Worm (Caenorhabditis elegans) whole organism, early embryonic: Measurements from ENCODE around the gene twk-12.

Source experiments
- F13C5.2 ChIP-seq: sonication (generic microtip); optimal IDR thresholded peaks from 2 replicates; lab custom pipeline; 2017; ENCODE audit warnings: mild to moderate bottlenecking, missing genetic modification characterization, inconsistent platforms, missing compliant biosample characterization
- ama-1 ChIP-seq: fragments of 150-350 bp; optimal IDR thresholded peaks from 2 replicates; lab custom pipeline; 2014
- ceh-13 ChIP-seq: fragments of 200-800 bp; sonication (Bioruptor generic); optimal IDR thresholded peaks from 2 replicates; lab custom pipeline; 2018; ENCODE audit warnings: mild to moderate bottlenecking, missing genetic modification characterization, missing compliant biosample characterization
- ets-7 ChIP-seq: sonication (generic microtip); optimal IDR thresholded peaks from 2 replicates; lab custom pipeline; 2016; ENCODE audit warnings: missing genotype, missing genetic modification characterization, missing compliant biosample characterization
- flt-1 ChIP-seq: fragments of 200-800 bp; sonication (Bioruptor generic); IDR thresholded peaks from 2 replicates; pipeline ENCODE4 v1.3.6; 2022; ENCODE audit warnings: missing genetic modification characterization, missing compliant biosample characterization
- hmg-4 ChIP-seq: fragments of 200-800 bp; sonication (Bioruptor generic); optimal IDR thresholded peaks from 2 replicates; lab custom pipeline; 2018; ENCODE audit warnings: mild to moderate bottlenecking, missing genetic modification characterization, missing compliant biosample characterization
- sea-1 ChIP-seq: fragments of 200-800 bp; sonication (Bioruptor generic); conservative IDR thresholded peaks from 2 replicates; pipeline ENCODE4 v1.3.6; 2022; ENCODE audit warnings: missing genetic modification characterization, missing compliant biosample characterization
- tbx-37 ChIP-seq: fragments of 200-800 bp; sonication (Bioruptor generic); conservative IDR thresholded peaks from 2 replicates; pipeline ENCODE4 v1.3.6; 2022; ENCODE audit warnings: missing genetic modification reagents, missing genetic modification characterization, missing compliant biosample characterization

- no peak for TF ChIP-seq ama-1 (lab: Kevin White, UChicago)
- TF ChIP-seq flt-1 (GFP tag; lab: Robert Waterston, UW): no peak
- no peak for TF ChIP-seq sea-1 (GFP tag; lab: Robert Waterston, UW)
- no peak for TF ChIP-seq hmg-4
- TF ChIP-seq tbx-37 (GFP tag; lab: Robert Waterston, UW): no peak
- no peak for TF ChIP-seq F13C5.2
- no peak for TF ChIP-seq ets-7 (tag; lab: Kevin White, UChicago)
- no peak for TF ChIP-seq ceh-13 (GFP tag; lab: Kevin White, UChicago)
Measured at ce11 chrV:10654165-10654564, 13.2 kb upstream of the twk-12 start, which contains the start of gene ugt-35.
